Worm (Caenorhabditis elegans) whole organism, young adult: ENCODE data around the gene algn-2.

Experiments used
- C17E4.6 ChIP-seq: fragments of 200-800 bp; sonication (Bioruptor generic); IDR thresholded peaks from 2 replicates; pipeline ENCODE4 v1.3.6; 2022; ENCODE audit warnings: missing genetic modification reagents, missing genetic modification characterization, missing compliant biosample characterization
- T26A5.8 ChIP-seq: sonication (generic microtip); optimal IDR thresholded peaks from 2 replicates; lab custom pipeline; 2016; ENCODE audit warnings: missing genetic modification characterization, missing compliant biosample characterization
- ama-1 ChIP-seq, 3 experiments: fragments of 150-350 bp in 1 of 3; sonication (generic microtip) in 2 of 3; optimal IDR thresholded peaks; 2 replicates each; lab custom pipeline; 2014 to 2018; ENCODE audit warnings: missing biosample characterization in 2 of 3, missing genetic modification characterization in 2 of 3, missing genetic modification reagents in 2 of 3
- ceh-58 ChIP-seq: fragments of 200-800 bp; sonication (Bioruptor generic); IDR thresholded peaks from 2 replicates; pipeline ENCODE4 v1.3.6; 2022; ENCODE audit warnings: missing genetic modification characterization, missing compliant biosample characterization
- efl-1 ChIP-seq: fragments of 150-350 bp; optimal IDR thresholded peaks from 2 replicates; lab custom pipeline; 2014; ENCODE audit warnings: missing biosample characterization, missing genetic modification reagents, missing genetic modification characterization
- hmg-1.2 ChIP-seq: fragments of 200-800 bp; sonication (Bioruptor generic); IDR thresholded peaks from 2 replicates; pipeline ENCODE4 v1.3.6; 2022; ENCODE audit warnings: missing genetic modification reagents, missing genetic modification characterization, missing compliant biosample characterization
- lir-1 ChIP-seq: fragments of 200-800 bp; sonication (Bioruptor generic); conservative IDR thresholded peaks from 2 replicates; pipeline ENCODE4 v1.3.6; 2022; ENCODE audit warnings: missing genetic modification reagents, missing genetic modification characterization, missing compliant biosample characterization
- nfyb-1 ChIP-seq: fragments of 200-800 bp; sonication (Bioruptor generic); IDR thresholded peaks from 2 replicates; pipeline ENCODE4 v1.3.6; 2022; ENCODE audit warnings: missing genetic modification reagents, missing genetic modification characterization, missing compliant biosample characterization
- nhr-90 ChIP-seq: sonication (generic microtip); optimal IDR thresholded peaks from 2 replicates; lab custom pipeline; 2016; ENCODE audit warnings: missing genotype, mild to moderate bottlenecking, missing genetic modification characterization, missing compliant biosample characterization
- repo-1 ChIP-seq: sonication (generic microtip); optimal IDR thresholded peaks from 2 replicates; lab custom pipeline; 2017; ENCODE audit warnings: mild to moderate bottlenecking, missing genetic modification characterization, missing compliant biosample characterization
- unc-130 ChIP-seq: sonication (generic microtip); optimal IDR thresholded peaks from 2 replicates; lab custom pipeline; 2016; ENCODE audit warnings: missing genetic modification reagents, missing genetic modification characterization, missing compliant biosample characterization
- ztf-18 ChIP-seq: sonication (generic microtip); optimal IDR thresholded peaks from 2 replicates; lab custom pipeline; 2016; ENCODE audit warnings: missing genotype, mild to moderate bottlenecking, missing genetic modification characterization, missing compliant biosample characterization
- ztf-28 ChIP-seq: fragments of 200-800 bp; sonication (Bioruptor generic); IDR thresholded peaks from 2 replicates; pipeline ENCODE4 v1.3.6; 2022; ENCODE audit warnings: missing genetic modification reagents, missing genetic modification characterization, missing compliant biosample characterization

ce11 chrII:5353642-5354041 lies 21.4 kb upstream of the algn-2 start:
- TF ChIP-seq efl-1, result no peak
- no peak for TF ChIP-seq ama-1 (optimal IDR thresholded peaks at IDR 0.05; lab: Kevin White, UChicago)
- TF ChIP-seq ama-1 (GFP tag; optimal IDR thresholded peaks at IDR 0.05; lab: Kevin White, UChicago), result peak; percentile 48 to 64
- TF ChIP-seq nfyb-1 (GFP tag; lab: Robert Waterston, UW), result peak; percentile 67; the same call in 1 of the 2 replicates
- TF ChIP-seq ztf-28 (GFP tag; lab: Robert Waterston, UW), result 0 out of 2 replicates have a peak, but pooled peaks have one; percentile 26
- TF ChIP-seq ceh-58 (GFP tag; lab: Robert Waterston, UW), result peak; percentile 92
- no peak for TF ChIP-seq lir-1
- TF ChIP-seq T26A5.8 (tag; lab: Kevin White, UChicago), result peak; percentile 78
- TF ChIP-seq unc-130 (GFP tag; lab: Kevin White, UChicago), result peak; percentile 40
- peak; percentile 48 for TF ChIP-seq hmg-1.2 (GFP tag; lab: Robert Waterston, UW)
- TF ChIP-seq C17E4.6 (GFP tag; lab: Robert Waterston, UW), result no peak
- peak; percentile 85 for TF ChIP-seq nhr-90 (tag; lab: Kevin White, UChicago)
- peak; percentile 86 for TF ChIP-seq repo-1 (tag; lab: Kevin White, UChicago)
- TF ChIP-seq ztf-18 (tag; lab: Kevin White, UChicago), result peak; percentile 46
